Fruit fly (Drosophila melanogaster) whole organism, embryonic: ENCODE results near the gene CG13002.

Source experiments
- ATbp ChIP-seq: fragments of 200-800 bp; sonication (Bioruptor generic); optimal IDR thresholded peaks from 2 replicates; lab custom pipeline; 2017; ENCODE audit warnings: missing biosample characterization, mild to moderate bottlenecking, missing genetic modification characterization, missing genetic modification reagents
- Atf6 ChIP-seq: fragments of 200-800 bp; sonication (Bioruptor generic); IDR thresholded peaks from 2 replicates; pipeline ENCODE4 v1.3.6; 2022; ENCODE audit warnings: missing biosample characterization, missing genetic modification characterization
- B-H1 ChIP-seq: fragments of 200-800 bp; sonication (Bioruptor generic); IDR thresholded peaks from 3 replicates; pipeline ENCODE4 v1.3.6; 2022; ENCODE audit warnings: missing biosample characterization, missing genetic modification characterization
- CG1024 ChIP-seq: fragments of 200-800 bp; sonication (Bioruptor generic); IDR thresholded peaks from 2 replicates; pipeline ENCODE4 v1.3.6; 2022; ENCODE audit warnings: missing biosample characterization, missing genetic modification characterization
- CG11560 ChIP-seq: fragments of 200-800 bp; sonication (Bioruptor generic); IDR thresholded peaks from 3 replicates; pipeline ENCODE4 v1.3.6; 2022; ENCODE audit warnings: missing biosample characterization, missing genetic modification characterization
- CG11723 ChIP-seq: fragments of 200-800 bp; sonication (Bioruptor generic); optimal IDR thresholded peaks from 2 replicates; lab custom pipeline; 2017; ENCODE audit warnings: missing biosample characterization, mild to moderate bottlenecking, missing genetic modification characterization
- CG15269 ChIP-seq: fragments of 200-800 bp; sonication (Bioruptor generic); optimal IDR thresholded peaks from 2 replicates; lab custom pipeline; 2018; ENCODE audit warnings: missing biosample characterization, mild to moderate bottlenecking, missing genetic modification characterization, moderate library complexity
- CG1603 ChIP-seq: fragments of 200-800 bp; sonication (Bioruptor generic); optimal IDR thresholded peaks from 2 replicates; lab custom pipeline; 2019; ENCODE audit warnings: missing biosample characterization, mild to moderate bottlenecking, missing genetic modification characterization, moderate library complexity
- CG17568 ChIP-seq: fragments of 200-800 bp; sonication (Bioruptor generic); optimal IDR thresholded peaks from 2 replicates; lab custom pipeline; 2018; ENCODE audit warnings: missing biosample characterization, mild to moderate bottlenecking, missing genetic modification characterization, moderate library complexity
- CG17912 ChIP-seq: fragments of 200-800 bp; sonication (Bioruptor generic); optimal IDR thresholded peaks from 2 replicates; lab custom pipeline; 2018; ENCODE audit warnings: missing biosample characterization, mild to moderate bottlenecking, missing genetic modification characterization
- CG18619 ChIP-seq: fragments of 200-800 bp; sonication (Bioruptor generic); optimal IDR thresholded peaks from 3 replicates; lab custom pipeline; 2017; ENCODE audit warnings: missing biosample characterization, mild to moderate bottlenecking, missing genetic modification characterization
- CG2129 ChIP-seq: fragments of 200-800 bp; sonication (Bioruptor generic); IDR thresholded peaks from 2 replicates; pipeline ENCODE4 v1.3.6; 2022; ENCODE audit warnings: missing biosample characterization, missing genetic modification characterization; ENCODE audit not compliant: partially characterized antibody
- CG2678 ChIP-seq: fragments of 200-800 bp; sonication (Bioruptor generic); optimal IDR thresholded peaks from 3 replicates; lab custom pipeline; 2019; ENCODE audit warnings: missing biosample characterization, mild to moderate bottlenecking, missing genetic modification characterization, moderate library complexity
- CG2712 ChIP-seq: fragments of 200-800 bp; optimal IDR thresholded peaks from 3 replicates; lab custom pipeline; 2019; ENCODE audit warnings: missing biosample characterization, mild to moderate bottlenecking, missing genetic modification characterization, moderate library complexity
- CG31224 ChIP-seq: fragments of 200-800 bp; sonication (Bioruptor generic); IDR thresholded peaks from 2 replicates; pipeline ENCODE4 v1.3.6; 2022; ENCODE audit warnings: missing biosample characterization, missing genetic modification characterization
- CG32772 ChIP-seq: fragments of 200-800 bp; sonication (Bioruptor generic); IDR thresholded peaks from 2 replicates; pipeline ENCODE4 v1.3.6; 2022; ENCODE audit warnings: missing biosample characterization, missing genetic modification characterization
- CG33557 ChIP-seq: fragments of 200-800 bp; sonication (Bioruptor generic); optimal IDR thresholded peaks from 2 replicates; lab custom pipeline; 2019; ENCODE audit warnings: missing biosample characterization, mild to moderate bottlenecking, missing genetic modification characterization, moderate library complexity
- CG3847 ChIP-seq: fragments of 200-800 bp; sonication (Bioruptor generic); IDR thresholded peaks from 2 replicates; pipeline ENCODE4 v1.3.6; 2022; ENCODE audit warnings: missing biosample characterization, missing genetic modification characterization
- CG42726 ChIP-seq: fragments of 200-800 bp; sonication (Bioruptor generic); IDR thresholded peaks from 2 replicates; pipeline ENCODE4 v1.3.6; 2022; ENCODE audit warnings: missing biosample characterization, missing genetic modification characterization; ENCODE audit not compliant: partially characterized antibody
- CG4820 ChIP-seq: fragments of 200-800 bp; sonication (Bioruptor generic); optimal IDR thresholded peaks from 3 replicates; lab custom pipeline; 2016; ENCODE audit warnings: missing biosample characterization, missing genetic modification characterization
- CG5245 ChIP-seq: fragments of 200-800 bp; sonication (Bioruptor generic); optimal IDR thresholded peaks from 3 replicates; lab custom pipeline; 2016; ENCODE audit warnings: missing biosample characterization, missing genetic modification characterization
- CG7271 ChIP-seq: fragments of 200-800 bp; sonication (Bioruptor generic); optimal IDR thresholded peaks from 2 replicates; lab custom pipeline; 2018; ENCODE audit warnings: missing biosample characterization, mild to moderate bottlenecking, missing genetic modification characterization, moderate library complexity
- CG7372 ChIP-seq: fragments of 200-800 bp; sonication (Bioruptor generic); IDR thresholded peaks from 2 replicates; pipeline ENCODE4 v1.3.6; 2022; ENCODE audit warnings: missing biosample characterization, missing genetic modification characterization
- CG7745 ChIP-seq: fragments of 200-800 bp; sonication (Bioruptor generic); optimal IDR thresholded peaks from 2 replicates; lab custom pipeline; 2018; ENCODE audit warnings: missing biosample characterization, mild to moderate bottlenecking, missing genetic modification characterization, moderate library complexity
- CG8765 ChIP-seq: fragments of 200-800 bp; sonication (Bioruptor generic); IDR thresholded peaks from 2 replicates; pipeline ENCODE4 v1.3.6; 2022; ENCODE audit warnings: missing biosample characterization, missing genetic modification characterization
- CG9817 ChIP-seq: fragments of 200-800 bp; sonication (Bioruptor generic); optimal IDR thresholded peaks from 2 replicates; lab custom pipeline; 2018; ENCODE audit warnings: missing biosample characterization, mild to moderate bottlenecking, missing genetic modification characterization, moderate library complexity
- Dbx ChIP-seq: fragments of 200-800 bp; sonication (Bioruptor generic); IDR thresholded peaks from 3 replicates; pipeline ENCODE4 v1.3.6; 2022; ENCODE audit warnings: missing biosample characterization, missing genetic modification characterization
- Fer1 ChIP-seq: fragments of 200-800 bp; sonication (Bioruptor generic); optimal IDR thresholded peaks from 2 replicates; lab custom pipeline; 2017; ENCODE audit warnings: missing biosample characterization, mild to moderate bottlenecking, missing genetic modification characterization
- H15 ChIP-seq: fragments of 200-800 bp; sonication (Bioruptor generic); IDR thresholded peaks from 3 replicates; pipeline ENCODE4 v1.3.6; 2022; ENCODE audit warnings: missing biosample characterization, missing genetic modification characterization
- H2.0 ChIP-seq: fragments of 200-800 bp; sonication (Bioruptor generic); IDR thresholded peaks from 2 replicates; pipeline ENCODE4 v1.3.6; 2022; ENCODE audit warnings: missing biosample characterization, missing genetic modification characterization
- Hr39 ChIP-seq: fragments of >200 bp; optimal IDR thresholded peaks from 2 replicates; lab custom pipeline; 2017
- Lhr ChIP-seq: fragments of 200-800 bp; sonication (Bioruptor generic); optimal IDR thresholded peaks from 3 replicates; lab custom pipeline; 2017; ENCODE audit warnings: mild to moderate bottlenecking, missing biosample characterization, missing genetic modification reagents, missing genetic modification characterization
- Lim3 ChIP-seq: fragments of 200-800 bp; sonication (Bioruptor generic); IDR thresholded peaks from 2 replicates; pipeline ENCODE4 v1.3.6; 2022; ENCODE audit warnings: missing biosample characterization, missing genetic modification characterization
- NFAT ChIP-seq: fragments of 200-800 bp; sonication (Bioruptor generic); IDR thresholded peaks from 2 replicates; pipeline ENCODE4 v1.3.6; 2022; ENCODE audit warnings: missing biosample characterization, missing genetic modification characterization
- Ravus ChIP-seq: fragments of 200-800 bp; sonication (Bioruptor generic); IDR thresholded peaks from 2 replicates; pipeline ENCODE4 v1.3.6; 2022; ENCODE audit warnings: missing biosample characterization, missing genetic modification characterization
- Sox100B ChIP-seq: fragments of 200-800 bp; sonication (Bioruptor generic); optimal IDR thresholded peaks from 3 replicates; lab custom pipeline; 2018; ENCODE audit warnings: missing biosample characterization, mild to moderate bottlenecking, missing genetic modification characterization
- Sry-β ChIP-seq: fragments of 200-800 bp; sonication (Bioruptor generic); optimal IDR thresholded peaks from 2 replicates; lab custom pipeline; 2018; ENCODE audit warnings: missing biosample characterization, mild to moderate bottlenecking, missing genetic modification characterization, moderate library complexity
- Xbp1 ChIP-seq: fragments of 200-800 bp; sonication (Bioruptor generic); optimal IDR thresholded peaks from 3 replicates; lab custom pipeline; 2016; ENCODE audit warnings: missing biosample characterization, mild to moderate bottlenecking, missing genetic modification characterization
- ab ChIP-seq: fragments of 200-800 bp; sonication (Bioruptor generic); optimal IDR thresholded peaks from 2 replicates; lab custom pipeline; 2016; ENCODE audit warnings: missing biosample characterization, missing genetic modification characterization
- amos ChIP-seq: fragments of 200-800 bp; sonication (Bioruptor generic); IDR thresholded peaks from 2 replicates; pipeline ENCODE4 v1.3.6; 2022; ENCODE audit warnings: missing biosample characterization, missing genetic modification characterization; ENCODE audit not compliant: partially characterized antibody
- bsh ChIP-seq, 2 experiments: fragments of 200-800 bp; sonication (Bioruptor generic); optimal IDR thresholded peaks; 2 replicates each; lab custom pipeline; 2017 to 2018; ENCODE audit warnings: mild to moderate bottlenecking in 2 of 2, missing biosample characterization in 2 of 2, missing genetic modification characterization in 2 of 2, moderate library complexity in 1 of 2
- fd64A ChIP-seq: fragments of 200-800 bp; sonication (Bioruptor generic); optimal IDR thresholded peaks from 3 replicates; lab custom pipeline; 2018; ENCODE audit warnings: missing biosample characterization, mild to moderate bottlenecking, missing genetic modification characterization
- gem ChIP-seq: fragments of 200-800 bp; sonication (Bioruptor generic); optimal IDR thresholded peaks from 2 replicates; lab custom pipeline; 2019; ENCODE audit warnings: missing biosample characterization, mild to moderate bottlenecking, missing genetic modification characterization, moderate library complexity
- hkb ChIP-seq, 2 experiments: fragments of 200-800 bp in 1 of 2; fragments of >200 bp in 1 of 2; sonication (Bioruptor generic) in 1 of 2; IDR thresholded peaks in 1 of 2; optimal IDR thresholded peaks in 1 of 2; 2 replicates each; pipeline versions ENCODE4 v1.3.6 to Lab custom; 2017 to 2022; ENCODE audit warnings: missing biosample characterization in 1 of 2, missing genetic modification characterization in 1 of 2
- kay ChIP-seq: fragments of 200-800 bp; sonication (Bioruptor generic); optimal IDR thresholded peaks from 2 replicates; lab custom pipeline; 2016; ENCODE audit warnings: missing biosample characterization, missing genetic modification characterization
- nom ChIP-seq: fragments of 200-800 bp; sonication (Bioruptor generic); optimal IDR thresholded peaks from 2 replicates; lab custom pipeline; 2017; ENCODE audit warnings: missing biosample characterization, missing genetic modification characterization, mild to moderate bottlenecking, moderate library complexity, missing genetic modification reagents
- odd ChIP-seq: fragments of 200-800 bp; sonication (Bioruptor generic); optimal IDR thresholded peaks from 2 replicates; lab custom pipeline; 2017; ENCODE audit warnings: missing biosample characterization, mild to moderate bottlenecking, missing genetic modification characterization
- pho ChIP-seq: fragments of 200-800 bp; sonication (Bioruptor generic); optimal IDR thresholded peaks from 2 replicates; lab custom pipeline; 2016; ENCODE audit warnings: missing biosample characterization, missing genetic modification characterization
- prd ChIP-seq, 3 experiments: fragments of >200 bp in 2 of 3; fragments of 200-800 bp in 1 of 3; sonication (Bioruptor generic) in 1 of 3; optimal IDR thresholded peaks in 2 of 3; IDR thresholded peaks in 1 of 3; 2 replicates in 2 of 3; 3 replicates in 1 of 3; pipeline versions ENCODE4 v1.3.6 to Lab custom; 2017 to 2022; ENCODE audit warnings: missing biosample characterization in 1 of 3, missing genetic modification characterization in 1 of 3
- run ChIP-seq: fragments of 200-800 bp; sonication (Bioruptor generic); optimal IDR thresholded peaks from 3 replicates; lab custom pipeline; 2018; ENCODE audit warnings: missing biosample characterization, mild to moderate bottlenecking, missing genetic modification characterization
- tin ChIP-seq: fragments of 200-800 bp; sonication (Bioruptor generic); optimal IDR thresholded peaks from 3 replicates; lab custom pipeline; 2016; ENCODE audit warnings: missing biosample characterization, missing genetic modification characterization

Gene CG13002

DNA sequence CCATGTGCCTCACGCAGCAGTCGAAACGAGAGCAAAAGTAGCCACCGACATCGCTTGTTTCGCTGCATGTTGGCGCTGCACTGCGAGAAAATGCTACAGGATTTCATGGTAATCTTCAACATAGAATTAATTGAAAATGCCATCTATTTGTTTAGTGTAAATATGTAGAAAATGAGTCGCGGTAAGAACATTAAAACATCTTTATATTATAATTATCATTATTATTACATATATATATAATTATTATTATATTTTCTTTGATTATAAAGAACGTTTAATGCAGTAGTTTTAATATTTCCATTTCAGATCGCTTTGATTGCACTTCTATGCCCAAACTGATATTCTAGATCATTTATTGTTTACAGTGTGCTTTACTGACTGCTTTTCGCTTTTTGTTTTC, 16.6 kb upstream of the CG13002 start:
- no peak for TF ChIP-seq nom
- no peak for TF ChIP-seq CG3847 (GFP tag; lab: Robert Waterston, UW)
- TF ChIP-seq CG11560 (tag; lab: Robert Waterston, UW) = no peak
- TF ChIP-seq Lim3 = no peak
- no peak for TF ChIP-seq CG18619
- TF ChIP-seq CG42726 (GFP tag; lab: Robert Waterston, UW) = no peak
- no peak for TF ChIP-seq run
- TF ChIP-seq Hr39 (lab: Kevin White, UChicago) = no peak
- TF ChIP-seq kay (GFP tag; lab: Kevin White, UChicago) = no peak
- no peak for TF ChIP-seq H2.0
- TF ChIP-seq CG33557 (GFP tag; lab: Kevin White, UChicago) = no peak
- TF ChIP-seq hkb (optimal IDR thresholded peaks at IDR 0.05; lab: Kevin White, UChicago) = no peak
- no peak for TF ChIP-seq hkb (GFP tag; IDR thresholded peaks at IDR 0.05; lab: Robert Waterston, UW)
- TF ChIP-seq CG7372 = no peak
- TF ChIP-seq gem = peak; percentile 60
- no peak for TF ChIP-seq H15 (GFP tag; lab: Robert Waterston, UW)
- TF ChIP-seq CG7271 (tag; lab: Kevin White, UChicago) = no peak
- TF ChIP-seq CG8765 (GFP tag; lab: Robert Waterston, UW) = no peak
- no peak for TF ChIP-seq Ravus (GFP tag; lab: Robert Waterston, UW)
- no peak for TF ChIP-seq CG1024 (GFP tag; lab: Robert Waterston, UW)
- no peak for TF ChIP-seq CG17912 (GFP tag; lab: Kevin White, UChicago)
- TF ChIP-seq CG1603 = no peak
- TF ChIP-seq ab (GFP tag; lab: Kevin White, UChicago) = no peak
- no peak for TF ChIP-seq odd
- TF ChIP-seq bsh (GFP tag; optimal IDR thresholded peaks at IDR 0.05; lab: Kevin White, UChicago) = peak in 1 of 2 experiments; percentile 46
- no peak for TF ChIP-seq pho
- no peak for TF ChIP-seq Dbx (GFP tag; lab: Robert Waterston, UW)
- TF ChIP-seq amos (GFP tag; lab: Robert Waterston, UW) = no peak
- TF ChIP-seq CG4820 = no peak
- no peak for TF ChIP-seq CG9817 (tag; lab: Kevin White, UChicago)
- TF ChIP-seq CG32772 = no peak
- no peak for TF ChIP-seq Fer1 (GFP tag; lab: Kevin White, UChicago)
- no peak for TF ChIP-seq Sry-β
- TF ChIP-seq ATbp = peak; percentile 33
- TF ChIP-seq CG31224 = no peak
- TF ChIP-seq CG7745 (tag; lab: Kevin White, UChicago) = no peak
- no peak for TF ChIP-seq NFAT (GFP tag; lab: Robert Waterston, UW)
- no peak for TF ChIP-seq B-H1
- TF ChIP-seq prd (optimal IDR thresholded peaks at IDR 0.05; lab: Kevin White, UChicago) = no peak
- no peak for TF ChIP-seq prd (GFP tag; IDR thresholded peaks at IDR 0.05; lab: Robert Waterston, UW)
- TF ChIP-seq CG2129 = no peak
- no peak for TF ChIP-seq tin (GFP tag; lab: Kevin White, UChicago)
- TF ChIP-seq Xbp1 (GFP tag; lab: Kevin White, UChicago) = no peak
- peak; percentile 3 for TF ChIP-seq CG15269 (tag; lab: Kevin White, UChicago)
- no peak for TF ChIP-seq Lhr (GFP tag; lab: Kevin White, UChicago)
- no peak for TF ChIP-seq CG5245 (GFP tag; lab: Kevin White, UChicago)
- TF ChIP-seq Atf6 = no peak
- TF ChIP-seq CG2712 = peak; percentile 32
- TF ChIP-seq fd64A (GFP tag; lab: Kevin White, UChicago) = no peak
- peak; percentile 16 for TF ChIP-seq Sox100B (GFP tag; lab: Kevin White, UChicago)
- no peak for TF ChIP-seq CG11723 (GFP tag; lab: Kevin White, UChicago)
- TF ChIP-seq CG2678 (tag; lab: Kevin White, UChicago) = peak; percentile 14
- TF ChIP-seq CG17568 = no peak
